Fruit fly (Drosophila melanogaster): ENCODE data around the gene Vha100-1.
A peak's percentile ranks its signal among the peaks of the same experiment; 100 is the strongest.

The Vha100-1 gene

dm6 chr3R:29088938-29089661 lies 41.9 kb upstream of the Vha100-1 start (continued):
- TF ChIP-seq CG14965 (GFP tag; optimal IDR thresholded peaks at IDR 0.05; ENCODE audit: borderline replicate concordance) = no peak
- TF ChIP-seq E2f1 (GFP tag; IDR thresholded peaks at IDR 0.05) = peak; percentile 55; the same call in 1 of the 2 replicates
- no peak for TF ChIP-seq CG6175 (GFP tag; IDR thresholded peaks at IDR 0.05)
- TF ChIP-seq CG10543 (GFP tag; optimal IDR thresholded peaks at IDR 0.05) = no peak
- TF ChIP-seq ac (GFP tag; optimal IDR thresholded peaks at IDR 0.05) = no peak
- TF ChIP-seq Ada2b (GFP tag; IDR thresholded peaks at IDR 0.05) = peak; percentile 27; the same call in 1 of the 2 replicates
- TF ChIP-seq CG3065 (GFP tag; optimal IDR thresholded peaks at IDR 0.05) = peak; percentile 62
- peak; percentile 55 for TF ChIP-seq CG9817 (tag; optimal IDR thresholded peaks at IDR 0.05)
- TF ChIP-seq tio (GFP tag; optimal IDR thresholded peaks at IDR 0.05) = peak; percentile 71
- TF ChIP-seq fru (optimal IDR thresholded peaks at IDR 0.05) = no peak
- peak; percentile 16 for TF ChIP-seq NC2α (GFP tag; optimal IDR thresholded peaks at IDR 0.05)
- no peak for TF ChIP-seq nom (GFP tag; optimal IDR thresholded peaks at IDR 0.05)
- TF ChIP-seq wdn (GFP tag; IDR thresholded peaks at IDR 0.05) = no peak; the same call in 1 of the 2 replicates
- TF ChIP-seq nmo (GFP tag; optimal IDR thresholded peaks at IDR 0.05) = peak; percentile 84
- TF ChIP-seq emc (GFP tag; optimal IDR thresholded peaks at IDR 0.05) = no peak
- peak; percentile 42 for TF ChIP-seq Jarid2 (GFP tag; optimal IDR thresholded peaks at IDR 0.05)
- peak in 1 of 3 experiments; percentile 70 for TF ChIP-seq lola (GFP tag; optimal IDR thresholded peaks at IDR 0.05)
- TF ChIP-seq CG18262 (tag; optimal IDR thresholded peaks at IDR 0.05) = peak; percentile 87
- no peak for TF ChIP-seq pho (GFP tag; optimal IDR thresholded peaks at IDR 0.05)
- TF ChIP-seq schlank (tag; optimal IDR thresholded peaks at IDR 0.05) = no peak
- TF ChIP-seq CG13287 (GFP tag; IDR thresholded peaks at IDR 0.05; ENCODE audit: partially characterized antibody) = no peak
- peak; percentile 58 for TF ChIP-seq ssp (GFP tag; IDR thresholded peaks at IDR 0.05)
- TF ChIP-seq CG18011 (GFP tag; optimal IDR thresholded peaks at IDR 0.05) = peak; percentile 37
- peak; percentile 86 for TF ChIP-seq phol (tag; optimal IDR thresholded peaks at IDR 0.05)
- TF ChIP-seq CG13894 (tag; optimal IDR thresholded peaks at IDR 0.05) = no peak
- TF ChIP-seq org-1 (GFP tag; optimal IDR thresholded peaks at IDR 0.05) = peak; percentile 69
- TF ChIP-seq CG15696 (tag; optimal IDR thresholded peaks at IDR 0.05) = peak; percentile 34
- TF ChIP-seq CG6854 (GFP tag; optimal IDR thresholded peaks at IDR 0.05) = peak; percentile 43
- no peak for TF ChIP-seq Lpt (GFP tag; optimal IDR thresholded peaks at IDR 0.05)
- peak; percentile 55 for TF ChIP-seq CG17385 (GFP tag; optimal IDR thresholded peaks at IDR 0.05)
- TF ChIP-seq CG1647 (GFP tag; optimal IDR thresholded peaks at IDR 0.05) = no peak
- TF ChIP-seq luna (GFP tag; optimal IDR thresholded peaks at IDR 0.05) = no peak
- TF ChIP-seq ems (GFP tag; optimal IDR thresholded peaks at IDR 0.05) = peak; percentile 76
- peak; percentile 52 for TF ChIP-seq CG8944 (GFP tag; optimal IDR thresholded peaks at IDR 0.05)
- peak; percentile 27 for TF ChIP-seq exex (tag; optimal IDR thresholded peaks at IDR 0.05)
- TF ChIP-seq CG7556 (GFP tag; optimal IDR thresholded peaks at IDR 0.05) = peak; percentile 83
- TF ChIP-seq CG17829 (tag; optimal IDR thresholded peaks at IDR 0.05) = peak; percentile 72
- peak; percentile 74 for TF ChIP-seq Hmr (GFP tag; optimal IDR thresholded peaks at IDR 0.05)
- TF ChIP-seq ATbp (GFP tag; optimal IDR thresholded peaks at IDR 0.05) = peak; percentile 81
- peak; percentile 74 for TF ChIP-seq CoRest (tag; optimal IDR thresholded peaks at IDR 0.05)
- peak; percentile 41 for TF ChIP-seq CG12942 (GFP tag; optimal IDR thresholded peaks at IDR 0.05)
- peak; percentile 21 for TF ChIP-seq Nf-YB (GFP tag; optimal IDR thresholded peaks at IDR 0.05)
- peak; percentile 65 for TF ChIP-seq Max (GFP tag; optimal IDR thresholded peaks at IDR 0.05)
- TF ChIP-seq CG30431 (GFP tag; optimal IDR thresholded peaks at IDR 0.05) = peak; percentile 57
- peak; percentile 32 for TF ChIP-seq CG16815 (GFP tag; optimal IDR thresholded peaks at IDR 0.05)
- 0 out of 2 replicates have a peak, but pooled peaks have one; percentile 28 for TF ChIP-seq al (GFP tag; IDR thresholded peaks at IDR 0.05)
- peak; percentile 42 for TF ChIP-seq nerfin-1 (tag; optimal IDR thresholded peaks at IDR 0.05)
- no peak for TF ChIP-seq Taf1 (GFP tag; IDR thresholded peaks at IDR 0.05)
- peak; percentile 51; the same call in 1 of the 2 replicates for TF ChIP-seq CG7372 (GFP tag; IDR thresholded peaks at IDR 0.05)
